Worm (Caenorhabditis elegans): ENCODE measurements around the gene F53H4.2.

ce11 chrX:15878785-15879184 is 21.8 kb downstream of the F53H4.2 start, which contains the start of gene gmeb-2:
- TF ChIP-seq ama-1 (optimal IDR thresholded peaks at IDR 0.05): no peak
- TF ChIP-seq nhr-25 (tag; optimal IDR thresholded peaks at IDR 0.05): no peak
- no peak for TF ChIP-seq sma-3 (GFP tag; optimal IDR thresholded peaks at IDR 0.05)
- no peak for TF ChIP-seq nhr-77 (tag; optimal IDR thresholded peaks at IDR 0.05)
- TF ChIP-seq nhr-21 (tag; optimal IDR thresholded peaks at IDR 0.05): no peak
- no peak for TF ChIP-seq gmeb-1 (tag; optimal IDR thresholded peaks at IDR 0.05)
- TF ChIP-seq mdl-1 (tag; optimal IDR thresholded peaks at IDR 0.05): no peak
- no peak for TF ChIP-seq unc-39 (tag; optimal IDR thresholded peaks at IDR 0.05)
- no peak for TF ChIP-seq nhr-11 (tag; optimal IDR thresholded peaks at IDR 0.05)
- TF ChIP-seq zag-1 (tag; optimal IDR thresholded peaks at IDR 0.05): no peak

Measured in whole organism, L2 larva.